Fruit fly (Drosophila melanogaster) whole organism, embryonic: ENCODE data around the gene Patr-1.

Experiments
- Aef1 ChIP-seq: fragments of 200-800 bp; sonication (Bioruptor generic); IDR thresholded peaks from 3 replicates; pipeline ENCODE4 v1.3.6; 2022; ENCODE audit warnings: missing biosample characterization, missing genetic modification characterization
- Atf6 ChIP-seq: fragments of 200-800 bp; sonication (Bioruptor generic); IDR thresholded peaks from 2 replicates; pipeline ENCODE4 v1.3.6; 2022; ENCODE audit warnings: missing biosample characterization, missing genetic modification characterization
- BEAF-32 ChIP-seq: fragments of 200-800 bp; sonication (Bioruptor generic); optimal IDR thresholded peaks from 3 replicates; lab custom pipeline; 2017; ENCODE audit warnings: missing biosample characterization, missing genetic modification characterization, mild to moderate bottlenecking, moderate library complexity, missing genetic modification reagents
- Bteb2 ChIP-seq: fragments of 200-800 bp; sonication (Bioruptor generic); optimal IDR thresholded peaks from 2 replicates; lab custom pipeline; 2016; ENCODE audit warnings: missing biosample characterization, missing genetic modification characterization
- CG11723 ChIP-seq: fragments of 200-800 bp; sonication (Bioruptor generic); optimal IDR thresholded peaks from 2 replicates; lab custom pipeline; 2017; ENCODE audit warnings: missing biosample characterization, mild to moderate bottlenecking, missing genetic modification characterization
- CG13424 ChIP-seq: fragments of 200-800 bp; sonication (Bioruptor generic); optimal IDR thresholded peaks from 2 replicates; lab custom pipeline; 2019; ENCODE audit warnings: missing biosample characterization, mild to moderate bottlenecking, missing genetic modification characterization, moderate library complexity
- CG14860 ChIP-seq: fragments of 200-800 bp; sonication (Bioruptor generic); IDR thresholded peaks from 3 replicates; pipeline ENCODE4 v1.3.6; 2022; ENCODE audit warnings: missing biosample characterization, missing genetic modification characterization; ENCODE audit not compliant: partially characterized antibody
- CG15479 ChIP-seq: fragments of 200-800 bp; sonication (Bioruptor generic); optimal IDR thresholded peaks from 3 replicates; lab custom pipeline; 2019; ENCODE audit warnings: missing biosample characterization, mild to moderate bottlenecking, missing genetic modification characterization, moderate library complexity
- CG15514 ChIP-seq: fragments of 200-800 bp; sonication (Bioruptor generic); optimal IDR thresholded peaks from 3 replicates; lab custom pipeline; 2017; ENCODE audit warnings: missing biosample characterization, missing genetic modification characterization, mild to moderate bottlenecking, moderate library complexity, missing genetic modification reagents
- CG31388 ChIP-seq: fragments of 200-800 bp; sonication (Bioruptor generic); optimal IDR thresholded peaks from 2 replicates; lab custom pipeline; 2016; ENCODE audit warnings: missing biosample characterization, missing genetic modification characterization
- CG33213 ChIP-seq: fragments of 200-800 bp; sonication (Bioruptor generic); optimal IDR thresholded peaks from 3 replicates; lab custom pipeline; 2016; ENCODE audit warnings: missing biosample characterization, missing genetic modification characterization
- CG34376 ChIP-seq: fragments of 200-800 bp; sonication (Bioruptor generic); optimal IDR thresholded peaks from 2 replicates; lab custom pipeline; 2018; ENCODE audit warnings: missing biosample characterization, mild to moderate bottlenecking, missing genetic modification characterization
- CG3995 ChIP-seq: fragments of 200-800 bp; sonication (Bioruptor generic); optimal IDR thresholded peaks from 3 replicates; lab custom pipeline; 2016; ENCODE audit warnings: missing biosample characterization, missing genetic modification characterization
- CG4328 ChIP-seq: fragments of 200-800 bp; sonication (Bioruptor generic); optimal IDR thresholded peaks from 3 replicates; lab custom pipeline; 2017; ENCODE audit warnings: missing biosample characterization, missing genetic modification reagents, missing genetic modification characterization
- CG5245 ChIP-seq: fragments of 200-800 bp; sonication (Bioruptor generic); optimal IDR thresholded peaks from 3 replicates; lab custom pipeline; 2016; ENCODE audit warnings: missing biosample characterization, missing genetic modification characterization
- CG6689 ChIP-seq: fragments of 200-800 bp; sonication (Bioruptor generic); IDR thresholded peaks from 2 replicates; pipeline ENCODE4 v1.3.6; 2022; ENCODE audit warnings: missing biosample characterization, missing genetic modification characterization
- CG7271 ChIP-seq: fragments of 200-800 bp; sonication (Bioruptor generic); optimal IDR thresholded peaks from 2 replicates; lab custom pipeline; 2018; ENCODE audit warnings: missing biosample characterization, mild to moderate bottlenecking, missing genetic modification characterization, moderate library complexity
- CTCF ChIP-seq: fragments of 200-800 bp; sonication (Bioruptor generic); optimal IDR thresholded peaks from 2 replicates; lab custom pipeline; 2017; ENCODE audit warnings: missing biosample characterization, mild to moderate bottlenecking, missing genetic modification characterization, moderate library complexity
- CrebB ChIP-seq: fragments of 200-800 bp; sonication (Bioruptor generic); optimal IDR thresholded peaks from 3 replicates; lab custom pipeline; 2018; ENCODE audit warnings: missing biosample characterization, mild to moderate bottlenecking, missing genetic modification characterization
- Deaf1 ChIP-seq: fragments of 200-800 bp; optimal IDR thresholded peaks from 3 replicates; lab custom pipeline; 2019; ENCODE audit warnings: missing biosample characterization, mild to moderate bottlenecking, missing genetic modification characterization, moderate library complexity
- Dip2 ChIP-seq: fragments of 200-800 bp; sonication (Bioruptor generic); IDR thresholded peaks from 2 replicates; pipeline ENCODE4 v1.3.6; 2022; ENCODE audit warnings: missing biosample characterization, missing genetic modification characterization
- Hr39 ChIP-seq: fragments of >200 bp; optimal IDR thresholded peaks from 2 replicates; lab custom pipeline; 2017
- Mad ChIP-seq: fragments of 200-800 bp; sonication (Bioruptor generic); optimal IDR thresholded peaks from 2 replicates; lab custom pipeline; 2016; ENCODE audit warnings: missing biosample characterization, missing genetic modification characterization
- NC2α ChIP-seq: fragments of 200-800 bp; sonication (Bioruptor generic); optimal IDR thresholded peaks from 2 replicates; lab custom pipeline; 2016; ENCODE audit warnings: missing biosample characterization, missing genetic modification characterization
- Side ChIP-seq: fragments of 200-800 bp; sonication (Bioruptor generic); optimal IDR thresholded peaks from 2 replicates; lab custom pipeline; 2016; ENCODE audit warnings: missing biosample characterization, missing genetic modification characterization
- Spps ChIP-seq: fragments of 200-800 bp; sonication (Bioruptor generic); optimal IDR thresholded peaks from 2 replicates; lab custom pipeline; 2018; ENCODE audit warnings: missing biosample characterization, mild to moderate bottlenecking, missing genetic modification characterization
- Ssrp ChIP-seq: fragments of 200-800 bp; sonication (Bioruptor generic); optimal IDR thresholded peaks from 2 replicates; lab custom pipeline; 2018; ENCODE audit warnings: missing biosample characterization, mild to moderate bottlenecking, missing genetic modification characterization, moderate library complexity
- Stat92E ChIP-seq, 3 experiments: fragments of >200 bp in 2 of 3; fragments of 200-800 bp in 1 of 3; sonication (Bioruptor generic) in 1 of 3; optimal IDR thresholded peaks; 2 replicates each; lab custom pipeline; 2017 to 2019; ENCODE audit warnings: missing biosample characterization in 3 of 3, missing genetic modification characterization in 3 of 3, mild to moderate bottlenecking in 1 of 3, moderate library complexity in 1 of 3
- TFAM ChIP-seq: fragments of 200-800 bp; sonication (Bioruptor generic); optimal IDR thresholded peaks from 2 replicates; lab custom pipeline; 2017; ENCODE audit warnings: missing biosample characterization, missing genetic modification characterization, inconsistent platforms
- ase ChIP-seq: fragments of 200-800 bp; sonication (Bioruptor generic); IDR thresholded peaks from 3 replicates; pipeline ENCODE4 v1.3.6; 2022; ENCODE audit warnings: missing biosample characterization, missing genetic modification characterization
- ato ChIP-seq: fragments of 200-800 bp; sonication (Bioruptor generic); IDR thresholded peaks from 2 replicates; pipeline ENCODE4 v1.3.6; 2022; ENCODE audit warnings: missing biosample characterization, missing genetic modification characterization; ENCODE audit not compliant: partially characterized antibody
- da ChIP-seq: fragments of 200-800 bp; sonication (Bioruptor generic); optimal IDR thresholded peaks from 2 replicates; lab custom pipeline; 2016; ENCODE audit warnings: missing biosample characterization, missing genetic modification characterization
- dimm ChIP-seq: fragments of 200-800 bp; sonication (Bioruptor generic); IDR thresholded peaks from 2 replicates; pipeline ENCODE4 v1.3.6; 2022; ENCODE audit warnings: missing biosample characterization, missing genetic modification characterization
- dmrt11E ChIP-seq: fragments of 200-800 bp; sonication (Bioruptor generic); optimal IDR thresholded peaks from 3 replicates; lab custom pipeline; 2018; ENCODE audit warnings: missing biosample characterization, mild to moderate bottlenecking, missing genetic modification characterization, moderate library complexity
- fu2 ChIP-seq: fragments of 200-800 bp; sonication (Bioruptor generic); optimal IDR thresholded peaks from 2 replicates; lab custom pipeline; 2016; ENCODE audit warnings: missing biosample characterization, missing genetic modification characterization
- grn ChIP-seq: fragments of 200-800 bp; sonication (Bioruptor generic); optimal IDR thresholded peaks from 3 replicates; lab custom pipeline; 2017; ENCODE audit warnings: missing biosample characterization, missing genetic modification characterization
- ham ChIP-seq: fragments of 200-800 bp; sonication (Bioruptor generic); IDR thresholded peaks from 2 replicates; pipeline ENCODE4 v1.3.6; 2022; ENCODE audit warnings: missing biosample characterization, missing genetic modification characterization
- knrl ChIP-seq: fragments of 200-800 bp; sonication (Bioruptor generic); IDR thresholded peaks from 3 replicates; pipeline ENCODE4 v1.3.6; 2022; ENCODE audit warnings: missing biosample characterization, missing genetic modification characterization; ENCODE audit not compliant: partially characterized antibody
- lbe ChIP-seq: fragments of 200-800 bp; sonication (Bioruptor generic); optimal IDR thresholded peaks from 2 replicates; lab custom pipeline; 2016; ENCODE audit warnings: missing biosample characterization, mild to moderate bottlenecking, missing genetic modification characterization
- nau ChIP-seq: fragments of 200-800 bp; sonication (Bioruptor generic); optimal IDR thresholded peaks from 3 replicates; lab custom pipeline; 2017; ENCODE audit warnings: missing biosample characterization, mild to moderate bottlenecking, missing genetic modification characterization, missing genetic modification reagents
- nmo ChIP-seq: fragments of 200-800 bp; sonication (Bioruptor generic); optimal IDR thresholded peaks from 2 replicates; lab custom pipeline; 2018; ENCODE audit warnings: missing biosample characterization, mild to moderate bottlenecking, missing genetic modification characterization, moderate library complexity
- oc ChIP-seq: fragments of 200-800 bp; sonication (Bioruptor generic); optimal IDR thresholded peaks from 2 replicates; lab custom pipeline; 2018; ENCODE audit warnings: missing biosample characterization, mild to moderate bottlenecking, missing genetic modification characterization, moderate library complexity
- otp ChIP-seq: fragments of 200-800 bp; sonication (Bioruptor generic); IDR thresholded peaks from 3 replicates; pipeline ENCODE4, ENCODE4 v1.3.6; 2022; ENCODE audit warnings: missing biosample characterization, missing genetic modification characterization
- pnt ChIP-seq: fragments of 200-800 bp; sonication (Bioruptor generic); optimal IDR thresholded peaks from 3 replicates; lab custom pipeline; 2016; ENCODE audit warnings: missing biosample characterization, missing genetic modification characterization
- row ChIP-seq: fragments of 200-800 bp; sonication (Bioruptor generic); IDR thresholded peaks from 3 replicates; pipeline ENCODE4 v1.3.6; 2022; ENCODE audit warnings: missing biosample characterization, missing genetic modification characterization
- run ChIP-seq: fragments of 200-800 bp; sonication (Bioruptor generic); optimal IDR thresholded peaks from 3 replicates; lab custom pipeline; 2018; ENCODE audit warnings: missing biosample characterization, mild to moderate bottlenecking, missing genetic modification characterization
- scrt ChIP-seq: fragments of 200-800 bp; sonication (Bioruptor generic); optimal IDR thresholded peaks from 2 replicates; lab custom pipeline; 2018; ENCODE audit warnings: missing biosample characterization, mild to moderate bottlenecking, missing genetic modification characterization, moderate library complexity
- slou ChIP-seq: fragments of 200-800 bp; sonication (Bioruptor generic); optimal IDR thresholded peaks from 3 replicates; lab custom pipeline; 2016; ENCODE audit warnings: missing biosample characterization, missing genetic modification characterization
- sqz ChIP-seq: fragments of 200-800 bp; sonication (Bioruptor generic); optimal IDR thresholded peaks from 3 replicates; lab custom pipeline; 2018; ENCODE audit warnings: missing biosample characterization, mild to moderate bottlenecking, missing genetic modification characterization
- vnd ChIP-seq: fragments of 200-800 bp; sonication (Bioruptor generic); IDR thresholded peaks from 3 replicates; pipeline ENCODE4 v1.3.6; 2022; ENCODE audit warnings: missing biosample characterization, missing genetic modification characterization; ENCODE audit not compliant: partially characterized antibody

Patr-1 gene

dm6 chr3R:17039993-17040807 lies 3.2 kb upstream of the Patr-1 start, which contains the start of the genes CG18213 and Trm7-32 (continued):
- TF ChIP-seq Atf6 (no peak), CG34376 (GFP tag; lab: Kevin White, UChicago) (no peak), CG5245 (GFP tag; lab: Kevin White, UChicago) (no peak), vnd (GFP tag; lab: Robert Waterston, UW) (peak; percentile 86), Spps (tag; lab: Kevin White, UChicago) (no peak), dmrt11E (tag; lab: Kevin White, UChicago) (no peak), TFAM (GFP tag; lab: Kevin White, UChicago) (no peak), pnt (GFP tag; lab: Kevin White, UChicago) (no peak), Aef1 (GFP tag; lab: Robert Waterston, UW) (no peak; the same call in 2 of the 3 replicates), CG15514 (GFP tag; lab: Kevin White, UChicago) (peak; percentile 99), ase (no peak), fu2 (GFP tag; lab: Kevin White, UChicago) (no peak), CG4328 (GFP tag; lab: Kevin White, UChicago) (no peak), CTCF (GFP tag; lab: Kevin White, UChicago) (no peak), otp (GFP tag; lab: Robert Waterston, UW) (no peak), nmo (GFP tag; lab: Kevin White, UChicago) (no peak), CG31388 (GFP tag; lab: Kevin White, UChicago) (no peak), Side (GFP tag; lab: Kevin White, UChicago) (no peak), da (GFP tag; lab: Kevin White, UChicago) (no peak), run (tag; lab: Kevin White, UChicago) (no peak), sqz (GFP tag; lab: Kevin White, UChicago) (no peak), CG6689 (GFP tag; lab: Robert Waterston, UW) (no peak), Bteb2 (no peak), CG14860 (peak; percentile 85), nau (GFP tag; lab: Kevin White, UChicago) (no peak), CG7271 (tag; lab: Kevin White, UChicago) (no peak), CrebB (tag; lab: Kevin White, UChicago) (no peak), slou (GFP tag; lab: Kevin White, UChicago) (no peak), knrl (peak; percentile 84), CG15479 (no peak), NC2α (GFP tag; lab: Kevin White, UChicago) (no peak), lbe (GFP tag; lab: Kevin White, UChicago) (no peak), CG33213 (peak; percentile 4), Hr39 (no peak), row (GFP tag; lab: Robert Waterston, UW) (peak; percentile 89), Mad (GFP tag; lab: Kevin White, UChicago) (no peak), Deaf1 (tag; lab: Kevin White, UChicago) (no peak), CG3995 (GFP tag; lab: Kevin White, UChicago) (peak; percentile 12), BEAF-32 (GFP tag; lab: Kevin White, UChicago) (peak; percentile 78), Ssrp (tag; lab: Kevin White, UChicago) (no peak), ham (GFP tag; lab: Robert Waterston, UW) (no peak), Stat92E (GFP tag; optimal IDR thresholded peaks at IDR 0.05; lab: Kevin White, UChicago) (no peak), ato (GFP tag; lab: Robert Waterston, UW) (peak; percentile 70), CG13424 (tag; lab: Kevin White, UChicago) (no peak), scrt (GFP tag; lab: Kevin White, UChicago) (no peak), oc (tag; lab: Kevin White, UChicago) (no peak), grn (GFP tag; lab: Kevin White, UChicago) (no peak), Dip2 (GFP tag; lab: Robert Waterston, UW) (no peak), dimm (GFP tag; lab: Robert Waterston, UW) (no peak), CG11723 (GFP tag; lab: Kevin White, UChicago) (no peak)
